Worm (Caenorhabditis elegans): ENCODE data around the gene F45D11.7.

DNA sequence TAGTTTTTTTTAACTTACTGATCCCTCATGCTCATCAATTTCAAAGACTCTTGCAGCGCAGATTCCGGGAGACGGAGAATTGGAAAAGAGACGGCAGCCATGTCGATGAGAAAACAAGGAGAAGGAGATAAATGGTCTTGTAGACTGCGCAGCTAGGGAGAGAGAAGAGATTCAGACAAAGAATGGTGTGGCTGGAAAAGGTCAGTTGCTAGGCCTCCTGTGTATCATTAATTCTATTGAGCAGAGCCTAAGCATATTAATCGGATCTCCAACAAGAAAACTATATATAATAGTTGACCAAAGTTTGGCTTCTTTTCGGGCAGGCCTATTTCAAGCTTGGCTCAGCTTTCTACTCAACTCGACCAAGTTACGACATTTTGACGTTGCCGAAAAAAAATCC, 5.2 kb downstream of the F45D11.7 start, which contains the start of gene fbxb-29:
- TF ChIP-seq med-1 (GFP tag; optimal IDR thresholded peaks at IDR 0.05; ENCODE audit: insufficient read depth), result no peak
- no peak for TF ChIP-seq ztf-23 (GFP tag; IDR thresholded peaks at IDR 0.05)
- no peak for TF ChIP-seq flt-1 (GFP tag; IDR thresholded peaks at IDR 0.05)
- no peak for TF ChIP-seq klf-2 (GFP tag; conservative IDR thresholded peaks at IDR 0.05)
- no peak for TF ChIP-seq ztf-29 (GFP tag; IDR thresholded peaks at IDR 0.05)
